Worm (Caenorhabditis elegans): ENCODE measurements around the gene txt-6.

DNA sequence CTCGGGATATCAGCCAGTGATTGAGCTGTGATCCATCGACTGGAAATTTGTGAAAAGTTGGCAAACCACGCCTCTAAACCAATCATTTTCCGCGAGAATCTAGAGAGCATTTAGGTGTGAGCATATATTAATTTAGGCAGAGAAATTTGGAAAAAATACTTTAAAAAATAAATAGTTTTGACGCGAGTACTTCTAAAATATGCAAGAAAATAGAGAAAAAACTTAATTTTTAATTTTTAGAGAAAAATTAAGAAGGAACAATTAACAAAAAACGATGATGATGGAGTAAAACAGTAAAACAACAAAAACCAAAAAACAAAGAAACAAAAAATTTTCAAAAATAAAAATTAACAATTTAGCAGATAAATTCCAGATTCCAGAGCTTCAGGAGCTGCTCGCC is at the start of gene txt-6:
- TF ChIP-seq tbx-11 (GFP tag; IDR thresholded peaks at IDR 0.05) (no peak), ama-1 (optimal IDR thresholded peaks at IDR 0.05) (no peak), sea-1 (GFP tag; conservative IDR thresholded peaks at IDR 0.05) (no peak), ceh-13 (GFP tag; optimal IDR thresholded peaks at IDR 0.05) (no peak), flt-1 (GFP tag; IDR thresholded peaks at IDR 0.05) (no peak), tbx-37 (GFP tag; conservative IDR thresholded peaks at IDR 0.05) (no peak), pes-1 (GFP tag; IDR thresholded peaks at IDR 0.05) (no peak), hmbx-1 (tag; optimal IDR thresholded peaks at IDR 0.05) (no peak), F13C5.2 (tag; optimal IDR thresholded peaks at IDR 0.05) (no peak), tra-4 (tag; optimal IDR thresholded peaks at IDR 0.05) (no peak), B0310.2 (tag; optimal IDR thresholded peaks at IDR 0.05) (no peak), hmg-4 (GFP tag; optimal IDR thresholded peaks at IDR 0.05) (no peak)

All from whole organism, early embryonic.